Worm (Caenorhabditis elegans): ENCODE data around the gene abts-4.

The abts-4 gene

DNA sequence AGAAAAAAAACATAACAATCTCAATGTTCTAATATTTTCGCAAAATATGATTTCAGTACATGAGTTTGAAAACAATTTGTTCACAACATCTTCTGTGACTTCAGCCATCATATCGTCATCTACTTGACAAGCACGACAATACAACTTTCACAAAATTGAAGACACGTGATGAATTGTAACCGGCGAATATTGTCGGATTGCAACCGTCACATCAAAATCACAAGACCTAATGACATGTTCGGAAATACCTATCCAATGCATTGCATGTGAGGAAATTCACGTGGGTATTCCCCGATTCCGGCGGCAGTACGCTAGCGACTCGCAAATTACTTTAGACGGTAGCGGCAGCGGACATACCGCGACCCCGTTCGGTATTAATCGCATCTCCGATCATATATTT lies 20.0 kb downstream of the abts-4 start (continued):
- TF ChIP-seq hif-1 (tag; optimal IDR thresholded peaks at IDR 0.05) = no peak
- no peak for TF ChIP-seq hmg-1.1 (GFP tag; IDR thresholded peaks at IDR 0.05)
- TF ChIP-seq saeg-2 (GFP tag; IDR thresholded peaks at IDR 0.05) = 0 out of 2 replicates have a peak, but pooled peaks have one; percentile 7
- peak; percentile 34 for TF ChIP-seq ceh-20 (GFP tag; IDR thresholded peaks at IDR 0.05)
- no peak for TF ChIP-seq zip-11 (GFP tag; IDR thresholded peaks at IDR 0.05)
- TF ChIP-seq daf-16 (GFP tag; optimal IDR thresholded peaks at IDR 0.05) = no peak
- TF ChIP-seq daf-16 (tag; optimal IDR thresholded peaks at IDR 0.05) = peak; percentile 45
- no peak for TF ChIP-seq skn-1 (tag; optimal IDR thresholded peaks at IDR 0.05)
- peak in 1 of 2 experiments; percentile 100 for TF ChIP-seq unc-62 (GFP tag; optimal IDR thresholded peaks at IDR 0.05 in 1 of 2)
- no peak for TF ChIP-seq unc-62 (tag; optimal IDR thresholded peaks at IDR 0.05)
- TF ChIP-seq mxl-2 (GFP tag; conservative IDR thresholded peaks at IDR 0.05) = peak; percentile 96
- peak; percentile 36 for TF ChIP-seq nhr-77 (tag; optimal IDR thresholded peaks at IDR 0.05)
- TF ChIP-seq T20F7.1 (GFP tag; optimal IDR thresholded peaks at IDR 0.05) = no peak
- peak; percentile 92 for TF ChIP-seq hlh-30 (tag; optimal IDR thresholded peaks at IDR 0.05; ENCODE audit: insufficient read depth)
- peak in 1 of 2 experiments; percentile 51 for TF ChIP-seq lsy-2 (tag; optimal IDR thresholded peaks at IDR 0.05)
- no peak for TF ChIP-seq ama-1 (optimal IDR thresholded peaks at IDR 0.05)

DNA sequence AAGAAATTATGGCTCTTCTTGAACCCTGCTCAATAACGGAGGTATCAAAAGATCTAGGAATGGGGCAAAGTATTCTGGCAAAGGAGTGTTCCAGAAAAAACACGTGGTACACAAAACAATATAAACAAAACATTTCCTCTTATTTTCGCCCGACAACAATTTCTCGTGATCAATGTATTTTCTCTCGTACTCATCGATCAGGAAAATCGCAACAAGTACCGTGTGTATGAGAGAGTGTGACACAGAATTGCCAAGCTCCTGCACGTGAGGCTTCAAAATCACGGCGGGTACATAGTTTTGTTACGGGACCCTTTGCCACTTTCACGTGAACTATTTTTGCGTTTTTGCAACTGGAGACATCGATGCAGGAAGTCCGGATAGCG lies 20.6 kb downstream of the abts-4 start:
- TF ChIP-seq hmg-1.1 (GFP tag; IDR thresholded peaks at IDR 0.05) (no peak), daf-12 (tag; optimal IDR thresholded peaks at IDR 0.05) (no peak), dmd-8 (GFP tag; IDR thresholded peaks at IDR 0.05) (no peak), saeg-2 (GFP tag; IDR thresholded peaks at IDR 0.05) (0 out of 2 replicates have a peak, but pooled peaks have one; percentile 37), unc-62 (GFP tag; optimal IDR thresholded peaks at IDR 0.05 in 1 of 2) (peak in 1 of 2 experiments; percentile 96), unc-62 (tag; optimal IDR thresholded peaks at IDR 0.05) (no peak), hlh-30 (tag; optimal IDR thresholded peaks at IDR 0.05; ENCODE audit: insufficient read depth) (peak; percentile 90), mdt-29 (GFP tag; IDR thresholded peaks at IDR 0.05) (peak; percentile 48), mdl-1 (tag; optimal IDR thresholded peaks at IDR 0.05) (peak in 1 of 2 experiments; percentile 42), daf-16 (GFP tag; optimal IDR thresholded peaks at IDR 0.05) (peak in 1 of 2 experiments; percentile 91), daf-16 (tag; optimal IDR thresholded peaks at IDR 0.05) (no peak), hif-1 (tag; optimal IDR thresholded peaks at IDR 0.05) (peak in 1 of 2 experiments; percentile 29), nhr-11 (tag; optimal IDR thresholded peaks at IDR 0.05) (peak; percentile 71), hlh-11 (tag; optimal IDR thresholded peaks at IDR 0.05) (peak; percentile 71), egl-43 (GFP tag; IDR thresholded peaks at IDR 0.05) (peak; percentile 4; the same call in 1 of the 2 replicates), nhr-28 (tag; optimal IDR thresholded peaks at IDR 0.05) (peak; percentile 21)

- TF ChIP-seq nhr-25 (tag; optimal IDR thresholded peaks at IDR 0.05; ENCODE audit: borderline replicate concordance, insufficient read depth) = no peak
- no peak for TF ChIP-seq madf-9 (GFP tag; conservative IDR thresholded peaks at IDR 0.05)
- TF ChIP-seq mes-2 (tag; optimal IDR thresholded peaks at IDR 0.05; ENCODE audit: poor library complexity, severe bottlenecking) = peak; percentile 1
- TF ChIP-seq sdz-12 (GFP tag; optimal IDR thresholded peaks at IDR 0.05) = peak; percentile 58
- peak; percentile 41 for TF ChIP-seq rbr-2 (tag; optimal IDR thresholded peaks at IDR 0.05)
- no peak for TF ChIP-seq spr-1 (tag; optimal IDR thresholded peaks at IDR 0.05)
- no peak for TF ChIP-seq dmd-9 (GFP tag; IDR thresholded peaks at IDR 0.05)
- TF ChIP-seq lin-39 (tag; optimal IDR thresholded peaks at IDR 0.05) = no peak
- no peak for TF ChIP-seq F44E2.7 (GFP tag; IDR thresholded peaks at IDR 0.05)
- TF ChIP-seq Y5F2A.4 (GFP tag; optimal IDR thresholded peaks at IDR 0.05) = no peak
- no peak for TF ChIP-seq lin-1 (GFP tag; IDR thresholded peaks at IDR 0.05)
- TF ChIP-seq F10B5.3 (tag; optimal IDR thresholded peaks at IDR 0.05) = no peak
- peak in 1 of 2 experiments; percentile 78 for TF ChIP-seq hif-1 (tag; optimal IDR thresholded peaks at IDR 0.05)
- TF ChIP-seq nhr-102 (tag; optimal IDR thresholded peaks at IDR 0.05) = no peak
- no peak for TF ChIP-seq mxl-3 (GFP tag; optimal IDR thresholded peaks at IDR 0.05)
- no peak for TF ChIP-seq attf-4 (tag; optimal IDR thresholded peaks at IDR 0.05)
- no peak for TF ChIP-seq madf-5 (GFP tag; IDR thresholded peaks at IDR 0.05)
- TF ChIP-seq zip-2 (tag; optimal IDR thresholded peaks at IDR 0.05) = no peak
- peak; percentile 35 for TF ChIP-seq gei-8 (GFP tag; optimal IDR thresholded peaks at IDR 0.05)
- TF ChIP-seq lsy-2 (tag; optimal IDR thresholded peaks at IDR 0.05) = no peak
- TF ChIP-seq ztf-11 (tag; optimal IDR thresholded peaks at IDR 0.05) = no peak
- no peak for TF ChIP-seq Y105C5A.15 (GFP tag; IDR thresholded peaks at IDR 0.05)
- TF ChIP-seq tag-97 (GFP tag; IDR thresholded peaks at IDR 0.05) = no peak
- no peak for TF ChIP-seq nhr-76 (tag; optimal IDR thresholded peaks at IDR 0.05)
- TF ChIP-seq hlh-30 (tag; optimal IDR thresholded peaks at IDR 0.05; ENCODE audit: insufficient read depth) = peak; percentile 60
Observed at ce11 chrX:6740282-6740982, 21.1 kb downstream of the abts-4 start.
